Fruit fly (Drosophila melanogaster) whole organism, embryonic: Measurements from ENCODE around the gene nAChRalpha6.
A peak's percentile ranks its signal among the peaks of the same experiment; 100 is the strongest.

Experiments used
- B-H1 ChIP-seq: fragments of 200-800 bp; sonication (Bioruptor generic); IDR thresholded peaks from 3 replicates; pipeline ENCODE4 v1.3.6; 2022; ENCODE audit warnings: missing biosample characterization, missing genetic modification characterization
- Blimp-1 ChIP-seq: fragments of 200-800 bp; sonication (Bioruptor generic); optimal IDR thresholded peaks from 3 replicates; lab custom pipeline; 2018; ENCODE audit warnings: missing biosample characterization, missing genetic modification characterization, mild to moderate bottlenecking, moderate library complexity, missing genetic modification reagents
- CG10462 ChIP-seq: fragments of 200-800 bp; sonication (Bioruptor generic); optimal IDR thresholded peaks from 2 replicates; lab custom pipeline; 2016; ENCODE audit warnings: missing biosample characterization, missing genetic modification characterization
- CG14014 ChIP-seq: fragments of 200-800 bp; sonication (Bioruptor generic); IDR thresholded peaks from 2 replicates; pipeline ENCODE4 v1.3.6; 2022; ENCODE audit warnings: missing biosample characterization, missing genetic modification characterization
- CG15601 ChIP-seq: fragments of 200-800 bp; sonication (Bioruptor generic); optimal IDR thresholded peaks from 3 replicates; lab custom pipeline; 2019; ENCODE audit warnings: missing biosample characterization, mild to moderate bottlenecking, missing genetic modification characterization, moderate library complexity
- CG15696 ChIP-seq: fragments of 200-800 bp; sonication (Bioruptor generic); optimal IDR thresholded peaks from 2 replicates; lab custom pipeline; 2019; ENCODE audit warnings: missing biosample characterization, mild to moderate bottlenecking, missing genetic modification characterization, moderate library complexity
- CG17361 ChIP-seq: fragments of 200-800 bp; sonication (Bioruptor generic); IDR thresholded peaks from 3 replicates; pipeline ENCODE4 v1.3.6; 2022; ENCODE audit warnings: missing biosample characterization, missing genetic modification characterization
- CG18599 ChIP-seq: fragments of 200-800 bp; sonication (Bioruptor generic); optimal IDR thresholded peaks from 3 replicates; lab custom pipeline; 2017; ENCODE audit warnings: missing biosample characterization, missing genetic modification characterization, mild to moderate bottlenecking, moderate library complexity, missing genetic modification reagents
- CG2199 ChIP-seq: fragments of 200-800 bp; sonication (Bioruptor generic); IDR thresholded peaks from 3 replicates; pipeline ENCODE4 v1.3.6; 2022; ENCODE audit warnings: missing biosample characterization, missing genetic modification characterization
- CG30403 ChIP-seq: fragments of 200-800 bp; sonication (Bioruptor generic); optimal IDR thresholded peaks from 3 replicates; lab custom pipeline; 2016; ENCODE audit warnings: missing biosample characterization, missing genetic modification characterization
- CG3847 ChIP-seq: fragments of 200-800 bp; sonication (Bioruptor generic); IDR thresholded peaks from 2 replicates; pipeline ENCODE4 v1.3.6; 2022; ENCODE audit warnings: missing biosample characterization, missing genetic modification characterization
- CG4820 ChIP-seq: fragments of 200-800 bp; sonication (Bioruptor generic); optimal IDR thresholded peaks from 3 replicates; lab custom pipeline; 2016; ENCODE audit warnings: missing biosample characterization, missing genetic modification characterization
- CG5953 ChIP-seq: fragments of 200-800 bp; sonication (Bioruptor generic); IDR thresholded peaks from 2 replicates; pipeline ENCODE4 v1.3.6; 2022; ENCODE audit warnings: missing biosample characterization, missing genetic modification characterization
- CG7271 ChIP-seq: fragments of 200-800 bp; sonication (Bioruptor generic); optimal IDR thresholded peaks from 2 replicates; lab custom pipeline; 2018; ENCODE audit warnings: missing biosample characterization, mild to moderate bottlenecking, missing genetic modification characterization, moderate library complexity
- CG8290 ChIP-seq, 3 experiments: fragments of 200-800 bp; sonication (Bioruptor generic); optimal IDR thresholded peaks; 2 replicates each; lab custom pipeline; 2016 to 2019; ENCODE audit warnings: missing biosample characterization in 3 of 3, missing genetic modification characterization in 3 of 3, mild to moderate bottlenecking in 2 of 3, moderate library complexity in 1 of 3
- CG9876 ChIP-seq: fragments of 200-800 bp; sonication (Bioruptor generic); optimal IDR thresholded peaks from 2 replicates; lab custom pipeline; 2016; ENCODE audit warnings: missing biosample characterization, missing genetic modification characterization
- CG9932 ChIP-seq: fragments of 200-800 bp; sonication (Bioruptor generic); IDR thresholded peaks from 2 replicates; pipeline ENCODE4 v1.3.6; 2022; ENCODE audit warnings: missing biosample characterization, missing genetic modification characterization
- D19A ChIP-seq: fragments of 200-800 bp; optimal IDR thresholded peaks from 3 replicates; lab custom pipeline; 2019; ENCODE audit warnings: missing biosample characterization, mild to moderate bottlenecking, missing genetic modification characterization, moderate library complexity
- Dbx ChIP-seq: fragments of 200-800 bp; sonication (Bioruptor generic); IDR thresholded peaks from 3 replicates; pipeline ENCODE4 v1.3.6; 2022; ENCODE audit warnings: missing biosample characterization, missing genetic modification characterization
- Deaf1 ChIP-seq: fragments of 200-800 bp; optimal IDR thresholded peaks from 3 replicates; lab custom pipeline; 2019; ENCODE audit warnings: missing biosample characterization, mild to moderate bottlenecking, missing genetic modification characterization, moderate library complexity
- Doc2 ChIP-seq: fragments of 200-800 bp; sonication (Bioruptor generic); IDR thresholded peaks from 2 replicates; pipeline ENCODE4 v1.3.6; 2022; ENCODE audit warnings: missing biosample characterization, missing genetic modification characterization
- Dref ChIP-seq: fragments of 200-800 bp; sonication (Bioruptor generic); IDR thresholded peaks from 2 replicates; pipeline ENCODE4 v1.3.6; 2022; ENCODE audit warnings: missing biosample characterization, missing genetic modification characterization
- E2f1 ChIP-seq: fragments of 200-800 bp; sonication (Bioruptor generic); IDR thresholded peaks from 2 replicates; pipeline ENCODE4 v1.3.6; 2022; ENCODE audit warnings: missing biosample characterization, missing genetic modification characterization
- E2f2 ChIP-seq: fragments of 200-800 bp; sonication (Bioruptor generic); IDR thresholded peaks from 2 replicates; pipeline ENCODE4 v1.3.6; 2022; ENCODE audit warnings: missing biosample characterization, missing genetic modification characterization
- ERR ChIP-seq: fragments of 200-800 bp; sonication (Bioruptor generic); optimal IDR thresholded peaks from 2 replicates; lab custom pipeline; 2016; ENCODE audit warnings: missing biosample characterization, missing genetic modification characterization
- Elba2 ChIP-seq: fragments of 200-800 bp; sonication (Bioruptor generic); optimal IDR thresholded peaks from 3 replicates; lab custom pipeline; 2016; ENCODE audit warnings: missing biosample characterization, missing genetic modification characterization
- Ets97D ChIP-seq: fragments of 200-800 bp; sonication (Bioruptor generic); optimal IDR thresholded peaks from 3 replicates; lab custom pipeline; 2016; ENCODE audit warnings: missing biosample characterization, missing genetic modification characterization
- Hmx ChIP-seq: fragments of 200-800 bp; sonication (Bioruptor generic); optimal IDR thresholded peaks from 2 replicates; lab custom pipeline; 2016; ENCODE audit warnings: missing biosample characterization, missing genetic modification characterization
- Hr3 ChIP-seq: fragments of 200-800 bp; sonication (Bioruptor generic); optimal IDR thresholded peaks from 3 replicates; lab custom pipeline; 2016; ENCODE audit warnings: missing biosample characterization, missing genetic modification characterization
- Jarid2 ChIP-seq: fragments of 200-800 bp; sonication (Bioruptor generic); optimal IDR thresholded peaks from 3 replicates; lab custom pipeline; 2017; ENCODE audit warnings: mild to moderate bottlenecking, missing biosample characterization, missing genetic modification reagents, missing genetic modification characterization
- PHDP ChIP-seq: fragments of 200-800 bp; sonication (Bioruptor generic); optimal IDR thresholded peaks from 3 replicates; lab custom pipeline; 2018; ENCODE audit warnings: missing biosample characterization, mild to moderate bottlenecking, missing genetic modification characterization, moderate library complexity
- Scr ChIP-seq: fragments of 200-800 bp; sonication (Bioruptor generic); IDR thresholded peaks from 2 replicates; pipeline ENCODE4 v1.3.6; 2022; ENCODE audit warnings: missing biosample characterization, missing genetic modification characterization; ENCODE audit not compliant: partially characterized antibody
- Sox100B ChIP-seq: fragments of 200-800 bp; sonication (Bioruptor generic); optimal IDR thresholded peaks from 3 replicates; lab custom pipeline; 2018; ENCODE audit warnings: missing biosample characterization, mild to moderate bottlenecking, missing genetic modification characterization
- al ChIP-seq: fragments of 200-800 bp; sonication (Bioruptor generic); IDR thresholded peaks from 2 replicates; pipeline ENCODE4 v1.3.6; 2022; ENCODE audit warnings: missing biosample characterization, missing genetic modification characterization
- cas ChIP-seq: fragments of 200-800 bp; sonication (Bioruptor generic); IDR thresholded peaks from 2 replicates; pipeline ENCODE4 v1.3.6; 2022; ENCODE audit warnings: missing biosample characterization, missing genetic modification characterization
- corto ChIP-seq: fragments of 200-800 bp; sonication (Bioruptor generic); optimal IDR thresholded peaks from 2 replicates; lab custom pipeline; 2016; ENCODE audit warnings: missing biosample characterization, mild to moderate bottlenecking, missing genetic modification characterization, moderate library complexity
- eve ChIP-seq, 2 experiments: fragments of >200 bp; optimal IDR thresholded peaks; 2 replicates each; lab custom pipeline; 2017; ENCODE audit warnings: missing biosample characterization in 2 of 2, missing genetic modification characterization in 2 of 2
- fd64A ChIP-seq: fragments of 200-800 bp; sonication (Bioruptor generic); optimal IDR thresholded peaks from 3 replicates; lab custom pipeline; 2018; ENCODE audit warnings: missing biosample characterization, mild to moderate bottlenecking, missing genetic modification characterization
- gsb ChIP-seq: fragments of 200-800 bp; sonication (Bioruptor generic); IDR thresholded peaks from 2 replicates; pipeline ENCODE4 v1.3.6; 2022; ENCODE audit warnings: missing biosample characterization, missing genetic modification characterization
- ind ChIP-seq: fragments of 200-800 bp; sonication (Bioruptor generic); optimal IDR thresholded peaks from 3 replicates; lab custom pipeline; 2016; ENCODE audit warnings: missing biosample characterization, missing genetic modification characterization
- jing ChIP-seq: fragments of 200-800 bp; sonication (Bioruptor generic); optimal IDR thresholded peaks from 2 replicates; lab custom pipeline; 2018; ENCODE audit warnings: missing biosample characterization, mild to moderate bottlenecking, missing genetic modification characterization
- lilli ChIP-seq: fragments of 200-800 bp; sonication (Bioruptor generic); optimal IDR thresholded peaks from 3 replicates; lab custom pipeline; 2016; ENCODE audit warnings: missing biosample characterization, missing genetic modification characterization
- otp ChIP-seq: fragments of 200-800 bp; sonication (Bioruptor generic); IDR thresholded peaks from 3 replicates; pipeline ENCODE4, ENCODE4 v1.3.6; 2022; ENCODE audit warnings: missing biosample characterization, missing genetic modification characterization
- psq ChIP-seq: fragments of 200-800 bp; sonication (Bioruptor generic); optimal IDR thresholded peaks from 2 replicates; lab custom pipeline; 2017; ENCODE audit warnings: missing biosample characterization, missing genetic modification characterization
- run ChIP-seq: fragments of 200-800 bp; sonication (Bioruptor generic); optimal IDR thresholded peaks from 3 replicates; lab custom pipeline; 2018; ENCODE audit warnings: missing biosample characterization, mild to moderate bottlenecking, missing genetic modification characterization
- slp2 ChIP-seq: fragments of 200-800 bp; sonication (Bioruptor generic); optimal IDR thresholded peaks from 2 replicates; lab custom pipeline; 2016; ENCODE audit warnings: missing biosample characterization, missing genetic modification characterization
- ssp ChIP-seq: fragments of 200-800 bp; sonication (Bioruptor generic); IDR thresholded peaks from 2 replicates; pipeline ENCODE4 v1.3.6; 2022; ENCODE audit warnings: missing biosample characterization, missing genetic modification characterization
- sug ChIP-seq: fragments of 200-800 bp; optimal IDR thresholded peaks from 2 replicates; lab custom pipeline; 2019; ENCODE audit warnings: missing biosample characterization, mild to moderate bottlenecking, missing genetic modification characterization, moderate library complexity
- zen ChIP-seq: fragments of 200-800 bp; sonication (Bioruptor generic); optimal IDR thresholded peaks from 3 replicates; lab custom pipeline; 2018; ENCODE audit warnings: missing biosample characterization, mild to moderate bottlenecking, missing genetic modification characterization, moderate library complexity

Gene nAChRalpha6

DNA sequence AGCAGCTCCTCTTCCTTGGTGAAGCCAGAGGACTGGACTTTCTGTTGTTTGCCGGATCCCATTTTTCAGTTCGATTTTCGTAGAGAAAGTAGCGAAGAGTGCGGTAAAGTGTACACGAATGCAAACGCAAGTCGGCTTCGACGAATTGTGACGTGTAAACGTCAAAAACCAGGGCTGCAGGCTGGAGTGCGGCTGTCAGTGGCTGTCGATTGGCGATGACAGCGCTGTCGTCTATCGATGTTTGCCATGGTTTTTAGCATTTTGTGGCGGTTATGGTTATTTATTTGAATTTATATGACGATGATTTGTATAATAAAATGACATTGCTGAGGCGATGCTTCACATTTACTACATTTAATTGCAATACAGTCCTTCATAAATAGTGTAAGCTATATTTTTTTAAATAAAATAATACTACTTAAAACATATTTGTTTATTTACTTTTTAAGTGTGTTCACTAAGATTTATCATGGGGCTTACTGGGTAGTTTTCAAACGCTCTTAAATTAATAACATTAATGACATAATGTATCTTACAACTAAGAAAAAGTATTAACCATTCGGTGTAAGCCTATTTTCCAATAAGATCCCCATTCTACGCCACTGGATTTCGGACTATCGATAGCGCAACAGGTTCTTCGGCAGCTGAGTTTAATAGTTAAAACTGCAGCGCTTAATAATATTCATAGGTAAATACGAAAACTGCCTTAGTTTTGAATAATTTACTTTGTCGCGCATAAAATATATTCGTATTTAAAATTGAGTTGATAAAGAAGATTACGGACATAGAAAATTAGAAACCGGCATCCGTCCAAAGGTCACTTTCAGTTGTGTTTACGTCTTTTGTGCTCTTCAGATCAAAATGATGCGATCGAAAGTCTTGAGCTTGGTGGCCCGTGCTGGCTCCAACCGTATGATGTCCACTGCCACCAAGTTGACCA, 32.2 kb upstream of the nAChRalpha6 start, which contains the start of the genes CG5885 and CG4598 (continued):
- peak; percentile 77 for TF ChIP-seq CG30403 (GFP tag; lab: Kevin White, UChicago)
- peak; percentile 77 for TF ChIP-seq CG17361 (GFP tag; lab: Robert Waterston, UW)
- no peak for TF ChIP-seq Doc2 (GFP tag; lab: Robert Waterston, UW)
- no peak for TF ChIP-seq Jarid2 (GFP tag; lab: Kevin White, UChicago)
- TF ChIP-seq D19A (tag; lab: Kevin White, UChicago), result peak; percentile 99
- peak; percentile 59 for TF ChIP-seq CG3847 (GFP tag; lab: Robert Waterston, UW)
- TF ChIP-seq PHDP (tag; lab: Kevin White, UChicago), result peak; percentile 65
- peak; percentile 59 for TF ChIP-seq CG14014 (GFP tag; lab: Robert Waterston, UW)
- TF ChIP-seq eve (GFP tag; optimal IDR thresholded peaks at IDR 0.05; lab: Kevin White, UChicago), result no peak
- peak; percentile 65 for TF ChIP-seq Sox100B (GFP tag; lab: Kevin White, UChicago)
- TF ChIP-seq E2f1 (GFP tag; lab: Robert Waterston, UW), result peak; percentile 59
- TF ChIP-seq CG2199 (GFP tag; lab: Robert Waterston, UW), result no peak
- TF ChIP-seq sug (tag; lab: Kevin White, UChicago), result peak; percentile 70
- TF ChIP-seq CG18599 (GFP tag; lab: Kevin White, UChicago), result peak; percentile 70
- peak; percentile 7 for TF ChIP-seq zen
- TF ChIP-seq otp, result peak; percentile 42; the same call in 2 of the 3 replicates
- TF ChIP-seq CG5953 (GFP tag; lab: Robert Waterston, UW), result no peak
- peak; percentile 80 for TF ChIP-seq lilli
- no peak for TF ChIP-seq corto (GFP tag; lab: Kevin White, UChicago)
- TF ChIP-seq Blimp-1, result peak; percentile 46
- TF ChIP-seq Hmx (GFP tag; lab: Kevin White, UChicago), result peak; percentile 7
- TF ChIP-seq Elba2 (GFP tag; lab: Kevin White, UChicago), result no peak
- no peak for TF ChIP-seq CG7271 (tag; lab: Kevin White, UChicago)
- peak; percentile 59 for TF ChIP-seq ind (GFP tag; lab: Kevin White, UChicago)
- peak; percentile 82 for TF ChIP-seq CG9932 (GFP tag; lab: Robert Waterston, UW)
- TF ChIP-seq ssp (GFP tag; lab: Robert Waterston, UW), result peak; percentile 39; the same call in 1 of the 2 replicates
- TF ChIP-seq psq (GFP tag; lab: Kevin White, UChicago), result peak; percentile 42
- TF ChIP-seq slp2 (GFP tag; lab: Kevin White, UChicago), result no peak
- peak; percentile 57 for TF ChIP-seq CG10462
- no peak for TF ChIP-seq CG9876 (GFP tag; lab: Kevin White, UChicago)
- no peak for TF ChIP-seq fd64A (GFP tag; lab: Kevin White, UChicago)
- TF ChIP-seq CG8290 (GFP tag; optimal IDR thresholded peaks at IDR 0.05; lab: Kevin White, UChicago), result peak; percentile 46
- peak in 1 of 2 experiments; percentile 76 for TF ChIP-seq CG8290 (tag; optimal IDR thresholded peaks at IDR 0.05; lab: Kevin White, UChicago)
- TF ChIP-seq Scr (GFP tag; lab: Robert Waterston, UW), result peak; percentile 75
- TF ChIP-seq Hr3 (GFP tag; lab: Kevin White, UChicago), result peak; percentile 72
- TF ChIP-seq E2f2 (GFP tag; lab: Robert Waterston, UW), result peak; percentile 95
- no peak for TF ChIP-seq cas (GFP tag; lab: Robert Waterston, UW)
- TF ChIP-seq Dbx (GFP tag; lab: Robert Waterston, UW), result peak; percentile 80
- peak; percentile 17 for TF ChIP-seq run (tag; lab: Kevin White, UChicago)
- peak; percentile 53 for TF ChIP-seq al (GFP tag; lab: Robert Waterston, UW)
- no peak for TF ChIP-seq ERR
- peak; percentile 62 for TF ChIP-seq CG15601 (tag; lab: Kevin White, UChicago)
- TF ChIP-seq Deaf1, result peak; percentile 89
- TF ChIP-seq CG15696 (tag; lab: Kevin White, UChicago), result peak; percentile 56
- peak; percentile 87 for TF ChIP-seq Ets97D (GFP tag; lab: Kevin White, UChicago)
- TF ChIP-seq gsb (GFP tag; lab: Robert Waterston, UW), result no peak
- no peak for TF ChIP-seq B-H1 (GFP tag; lab: Robert Waterston, UW)
- TF ChIP-seq CG4820 (GFP tag; lab: Kevin White, UChicago), result peak; percentile 84
- peak; percentile 94 for TF ChIP-seq Dref (GFP tag; lab: Robert Waterston, UW)
- peak; percentile 50 for TF ChIP-seq jing (GFP tag; lab: Kevin White, UChicago)
